Fruit fly (Drosophila melanogaster) whole organism: ENCODE measurements around the gene CG5556.

Source experiments
- CG8478 ChIP-seq: fragments of >200 bp; optimal IDR thresholded peaks from 2 replicates; lab custom pipeline; 2018; ENCODE audit warnings: inconsistent platforms
- Dll ChIP-seq: fragments of >200 bp; optimal IDR thresholded peaks from 2 replicates; lab custom pipeline; 2017
- EcR ChIP-seq, 2 experiments: fragments of >200 bp; optimal IDR thresholded peaks; 2 replicates each; lab custom pipeline; 2017; ENCODE audit warnings: missing biosample characterization in 2 of 2, missing genetic modification characterization in 2 of 2, missing genetic modification reagents in 2 of 2
- pan ChIP-seq: fragments of >200 bp; optimal IDR thresholded peaks from 2 replicates; lab custom pipeline; 2017
- psq ChIP-seq: fragments of >200 bp; optimal IDR thresholded peaks from 2 replicates; lab custom pipeline; 2017
- usp ChIP-seq: fragments of >200 bp; optimal IDR thresholded peaks from 2 replicates; lab custom pipeline; 2017; ENCODE audit warnings: missing biosample characterization, missing genetic modification characterization, mixed read lengths

The CG5556 gene

DNA sequence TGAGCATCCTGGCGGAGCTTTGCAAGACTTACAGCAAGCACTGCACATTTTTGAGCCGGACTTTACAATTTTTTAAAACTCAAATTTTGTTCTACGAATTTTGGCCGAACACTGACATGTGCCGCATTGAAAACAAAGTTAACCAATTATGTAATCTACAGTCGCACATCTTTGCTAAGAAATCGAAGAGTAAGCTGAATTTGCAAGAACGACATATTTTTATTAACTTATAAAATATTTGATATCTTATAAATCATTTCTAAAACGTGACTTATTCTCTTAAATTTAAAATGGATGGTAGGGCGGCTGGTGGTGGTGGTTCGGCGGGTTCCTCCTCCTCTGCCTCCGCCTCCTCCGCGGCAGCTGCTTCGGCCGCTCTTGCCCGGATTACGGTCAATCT lies at the start of gene CG5556:
CG5556 (minus strand) TSS at position 101 of the 400 bp plus-strand sequence.
- no peak for TF ChIP-seq pan (lab: Kevin White, UChicago)
- no peak for TF ChIP-seq CG8478 (lab: Kevin White, UChicago)
- TF ChIP-seq Dll (lab: Kevin White, UChicago) = no peak
- no peak for TF ChIP-seq EcR (GFP tag; optimal IDR thresholded peaks at IDR 0.05; lab: Kevin White, UChicago)
- no peak for TF ChIP-seq psq (lab: Kevin White, UChicago)
- no peak for TF ChIP-seq usp (GFP tag; lab: Kevin White, UChicago)

DNA sequence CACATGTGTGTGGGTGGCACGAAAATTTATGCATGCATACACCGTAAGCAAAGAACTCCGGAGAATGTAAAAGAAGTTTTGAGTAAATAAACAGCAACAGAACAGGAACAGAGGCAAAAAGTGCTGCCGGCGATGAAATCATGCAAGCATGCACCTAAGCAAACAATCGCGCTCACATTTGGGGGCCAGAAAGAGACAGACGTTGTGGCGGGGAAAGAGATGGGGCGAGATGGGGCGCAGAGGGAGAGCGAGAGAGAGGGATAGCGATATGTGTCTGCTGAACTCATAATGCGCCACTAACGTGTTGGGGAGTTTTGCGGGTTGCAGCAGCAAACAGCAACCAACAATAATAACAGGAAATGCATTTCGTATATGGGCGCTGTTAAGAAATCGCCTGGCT lies 46.8 kb upstream of the CG5556 start:
- no peak for TF ChIP-seq psq (lab: Kevin White, UChicago)
- no peak for TF ChIP-seq Dll (lab: Kevin White, UChicago)
- TF ChIP-seq usp (GFP tag; lab: Kevin White, UChicago) = no peak
- TF ChIP-seq pan (lab: Kevin White, UChicago) = no peak
- TF ChIP-seq CG8478 (lab: Kevin White, UChicago) = no peak
- TF ChIP-seq EcR (GFP tag; optimal IDR thresholded peaks at IDR 0.05; lab: Kevin White, UChicago) = no peak

DNA sequence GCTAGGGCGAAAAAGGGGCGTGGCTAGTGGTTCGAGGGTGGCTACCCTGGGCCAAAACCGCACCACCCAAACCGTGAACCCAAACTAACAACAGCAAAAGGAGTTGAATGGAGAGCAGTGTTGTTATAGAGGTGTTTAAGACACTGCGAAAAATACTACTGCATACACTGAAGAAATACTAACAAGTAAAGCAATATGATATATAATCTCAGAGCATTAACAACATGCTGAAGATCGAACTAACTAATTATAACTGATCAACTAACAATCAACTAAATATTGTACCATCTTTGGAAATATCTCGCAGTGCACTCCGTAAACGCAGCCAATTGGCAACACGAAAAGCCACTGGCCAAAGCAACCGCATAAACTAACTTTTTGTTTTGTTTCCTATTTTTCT lies 40.9 kb upstream of the CG5556 start:
- no peak for TF ChIP-seq pan (lab: Kevin White, UChicago)

DNA sequence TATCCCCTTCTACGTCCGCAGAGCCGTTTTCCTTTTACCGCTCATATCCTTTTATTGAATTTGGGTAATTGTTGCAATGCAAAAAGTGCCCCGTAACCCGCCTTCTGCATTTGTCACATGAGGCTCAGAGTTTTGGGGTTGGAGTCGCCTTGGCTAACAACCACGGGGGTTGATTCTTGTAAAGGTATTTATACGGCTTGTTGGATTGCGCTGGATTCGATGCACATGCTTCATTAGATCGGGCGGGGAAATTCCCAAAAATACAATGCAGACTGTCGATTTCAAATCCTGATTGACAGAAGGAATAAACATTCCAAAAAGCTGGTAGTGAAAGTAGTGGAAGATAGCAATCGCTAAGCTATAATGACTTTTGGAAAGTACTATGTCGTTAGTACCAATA lies 37.6 kb upstream of the CG5556 start:
- TF ChIP-seq pan (lab: Kevin White, UChicago) (no peak), EcR (GFP tag; optimal IDR thresholded peaks at IDR 0.05; lab: Kevin White, UChicago) (no peak), CG8478 (lab: Kevin White, UChicago) (no peak), usp (GFP tag; lab: Kevin White, UChicago) (no peak), Dll (lab: Kevin White, UChicago) (no peak), psq (lab: Kevin White, UChicago) (no peak)

DNA sequence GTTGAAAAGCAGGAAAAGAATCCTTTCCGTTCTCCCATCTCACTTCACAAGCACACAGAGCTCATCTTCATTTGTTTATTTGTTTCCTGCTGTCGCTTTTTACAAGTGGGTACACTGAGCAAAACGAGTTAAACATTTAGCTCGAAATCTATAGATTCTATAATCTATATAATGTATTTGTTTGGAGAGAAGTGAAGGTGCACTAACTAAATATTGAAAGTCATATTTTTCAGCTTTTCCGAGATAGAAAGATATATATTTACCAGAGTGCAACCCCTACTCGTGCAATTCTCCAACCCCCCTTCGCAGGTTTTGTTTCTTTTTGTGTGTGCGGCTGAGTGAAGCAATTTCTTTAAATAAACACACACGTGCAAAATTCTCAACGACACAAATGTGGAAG lies 35.1 kb upstream of the CG5556 start:
- TF ChIP-seq psq (lab: Kevin White, UChicago) (no peak), usp (GFP tag; lab: Kevin White, UChicago) (no peak), EcR (GFP tag; optimal IDR thresholded peaks at IDR 0.05; lab: Kevin White, UChicago) (no peak), Dll (lab: Kevin White, UChicago) (no peak), CG8478 (lab: Kevin White, UChicago) (no peak), pan (lab: Kevin White, UChicago) (no peak)

DNA sequence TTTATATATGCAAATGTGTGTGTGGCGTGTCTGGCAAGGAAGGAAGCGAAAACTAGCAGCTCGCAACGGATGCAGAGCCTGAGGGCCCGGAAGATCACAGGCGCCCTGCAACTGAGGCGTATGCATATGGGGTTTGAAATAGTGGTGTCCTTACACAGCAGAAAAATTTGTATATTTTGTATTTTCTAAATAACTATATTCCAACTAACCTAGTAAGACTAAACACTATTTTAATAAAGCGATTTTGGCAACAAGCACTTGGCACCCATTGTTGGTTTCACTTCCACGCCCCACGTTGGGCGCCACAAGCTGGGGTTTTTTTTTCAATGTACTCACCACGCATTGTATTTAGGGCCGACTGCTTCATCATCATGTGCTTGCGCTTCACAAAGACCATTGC lies 33.8 kb upstream of the CG5556 start:
- TF ChIP-seq EcR (GFP tag; optimal IDR thresholded peaks at IDR 0.05; lab: Kevin White, UChicago) = no peak
- TF ChIP-seq pan (lab: Kevin White, UChicago) = no peak
- no peak for TF ChIP-seq Dll (lab: Kevin White, UChicago)
- no peak for TF ChIP-seq usp (GFP tag; lab: Kevin White, UChicago)
- no peak for TF ChIP-seq psq (lab: Kevin White, UChicago)
- TF ChIP-seq CG8478 (lab: Kevin White, UChicago) = no peak

DNA sequence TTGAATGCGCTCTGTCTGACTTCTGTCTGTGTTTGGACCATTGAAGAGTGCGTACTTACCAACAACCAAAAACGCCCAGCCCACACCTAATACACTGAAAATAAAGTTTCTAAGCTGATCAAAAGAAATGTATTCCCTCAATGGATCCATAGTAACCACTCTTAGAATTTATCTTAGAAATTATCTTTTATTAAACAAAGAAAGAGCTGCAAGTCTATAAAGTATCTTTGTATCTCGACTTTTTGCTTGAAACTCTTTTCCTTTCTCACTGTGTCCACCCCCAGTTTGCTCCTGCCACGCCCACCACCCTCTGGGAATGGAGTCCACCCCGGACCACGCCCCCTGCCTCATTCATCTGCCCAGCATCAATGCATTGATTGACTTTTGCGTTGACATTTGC lies 25.0 kb upstream of the CG5556 start:
- TF ChIP-seq EcR (GFP tag; optimal IDR thresholded peaks at IDR 0.05; lab: Kevin White, UChicago) = no peak
- no peak for TF ChIP-seq pan (lab: Kevin White, UChicago)
- no peak for TF ChIP-seq CG8478 (lab: Kevin White, UChicago)
- no peak for TF ChIP-seq Dll (lab: Kevin White, UChicago)
- no peak for TF ChIP-seq psq (lab: Kevin White, UChicago)
- no peak for TF ChIP-seq usp (GFP tag; lab: Kevin White, UChicago)

DNA sequence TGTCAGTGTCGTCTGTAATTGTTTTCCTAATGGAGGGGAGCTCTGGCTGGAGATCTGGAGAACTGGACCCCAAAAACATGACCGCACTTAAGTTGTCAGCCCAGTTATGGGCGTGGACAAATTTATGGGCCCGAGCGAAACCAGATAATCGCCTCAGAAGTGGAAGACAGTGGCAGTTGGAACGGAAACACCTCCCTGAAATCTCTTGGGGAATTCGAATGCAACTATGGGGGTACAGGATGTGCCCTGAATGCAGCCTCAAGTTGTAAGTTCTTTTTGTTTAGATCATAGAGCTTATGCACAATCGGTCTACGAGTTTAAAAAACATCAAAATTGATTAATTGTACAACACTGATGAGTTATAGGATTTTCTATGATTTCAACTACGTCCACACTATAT lies 15.0 kb upstream of the CG5556 start, which contains the start of gene CG14346:
CG14346 (plus strand) TSS at position 301 of the 400 bp plus-strand sequence.
- TF ChIP-seq CG8478 (lab: Kevin White, UChicago) (no peak), pan (lab: Kevin White, UChicago) (no peak), Dll (lab: Kevin White, UChicago) (no peak), usp (GFP tag; lab: Kevin White, UChicago) (no peak), psq (lab: Kevin White, UChicago) (no peak), EcR (GFP tag; optimal IDR thresholded peaks at IDR 0.05; lab: Kevin White, UChicago) (no peak)

DNA sequence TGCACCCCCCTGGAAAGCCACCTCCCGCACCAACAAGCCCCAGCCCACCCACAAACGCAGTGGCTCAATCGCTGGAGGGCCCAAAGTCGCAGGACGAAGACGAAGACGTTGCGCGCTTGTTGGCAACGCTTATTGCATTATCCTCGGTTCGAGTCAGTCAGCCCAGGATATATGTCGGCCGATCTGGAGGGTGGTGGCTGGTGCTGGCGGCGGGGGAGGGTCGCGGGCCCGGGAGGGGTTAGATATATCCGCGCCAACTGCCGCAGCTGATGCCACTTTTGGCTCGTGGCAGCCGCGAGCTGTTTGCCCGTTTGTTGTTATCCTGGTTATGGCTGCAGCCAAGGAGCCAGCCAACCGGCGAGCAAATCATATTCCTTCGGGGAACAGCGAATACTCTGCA lies 12.4 kb upstream of the CG5556 start:
- no peak for TF ChIP-seq CG8478 (lab: Kevin White, UChicago)
- no peak for TF ChIP-seq EcR (GFP tag; optimal IDR thresholded peaks at IDR 0.05; lab: Kevin White, UChicago)
- TF ChIP-seq pan (lab: Kevin White, UChicago) = no peak
- TF ChIP-seq Dll (lab: Kevin White, UChicago) = no peak
- no peak for TF ChIP-seq psq (lab: Kevin White, UChicago)

DNA sequence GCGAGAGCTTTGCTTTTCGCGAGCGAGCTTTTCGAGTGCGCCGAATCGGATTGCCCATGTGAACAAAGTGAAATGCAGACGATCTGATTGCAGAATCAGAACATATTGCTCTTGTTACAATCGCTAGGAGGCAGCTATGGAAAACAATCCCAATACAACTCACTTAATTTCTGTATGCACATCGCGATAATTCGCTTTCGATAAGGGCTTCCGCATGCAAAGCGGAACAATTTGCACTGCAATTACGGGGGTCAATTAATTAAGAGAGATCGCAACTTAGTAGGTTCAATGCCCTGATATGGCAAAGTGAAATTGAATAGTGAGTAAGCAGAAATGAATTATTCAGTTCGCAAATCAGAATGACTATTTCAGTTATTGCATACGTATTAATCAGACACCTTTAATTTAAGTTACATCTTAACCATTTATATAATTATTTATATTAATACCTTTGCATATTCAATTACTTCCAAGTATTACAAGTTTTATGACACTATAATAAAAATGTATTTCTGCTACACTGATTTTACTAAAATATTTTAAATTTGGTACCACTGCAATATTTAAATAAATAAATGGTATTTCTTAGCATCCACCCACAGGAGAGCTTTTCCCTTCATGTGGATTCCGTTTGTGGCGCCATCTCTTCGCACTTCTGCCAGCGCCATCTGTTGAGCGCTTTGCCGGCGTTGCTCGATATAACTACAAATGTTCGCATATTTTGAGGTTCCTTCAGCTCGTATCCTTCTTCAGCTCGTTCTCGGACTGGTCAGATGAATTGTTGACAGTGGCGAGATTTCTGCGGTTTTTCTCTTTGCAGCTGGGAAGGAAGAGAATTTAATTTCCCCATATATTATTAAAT lies 9.3 kb upstream of the CG5556 start, which contains the start of gene NLaz:
NLaz (minus strand) TSS at position 51 of the 862 bp plus-strand sequence.
- TF ChIP-seq pan (lab: Kevin White, UChicago) = no peak
- no peak for TF ChIP-seq psq (lab: Kevin White, UChicago)
- no peak for TF ChIP-seq Dll (lab: Kevin White, UChicago)
- TF ChIP-seq EcR (GFP tag; optimal IDR thresholded peaks at IDR 0.05; lab: Kevin White, UChicago) = peak in 1 of 2 experiments; percentile 46
- no peak for TF ChIP-seq usp (GFP tag; lab: Kevin White, UChicago)

DNA sequence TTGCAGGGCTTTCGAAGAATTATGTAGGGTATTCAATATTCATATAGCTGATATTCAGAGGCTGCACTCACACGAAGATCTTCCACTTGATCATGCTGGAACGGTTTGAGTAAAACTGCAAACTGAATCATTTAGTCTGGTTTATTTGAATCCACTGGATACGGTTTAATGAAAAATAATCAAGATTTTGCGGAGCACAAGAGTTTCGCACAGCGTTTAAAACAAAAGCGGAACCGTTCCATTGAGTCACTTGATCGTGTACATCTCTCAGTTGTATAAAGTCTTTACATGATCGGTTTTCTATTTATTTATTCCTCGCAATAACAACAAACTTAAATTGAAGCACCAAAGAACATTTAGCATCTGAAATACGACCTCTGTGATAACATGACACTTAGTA lies 7.0 kb upstream of the CG5556 start, which contains the start of gene CG31659:
CG31659 (minus strand) TSS at position 101 of the 400 bp plus-strand sequence.
- TF ChIP-seq pan (lab: Kevin White, UChicago) (no peak), Dll (lab: Kevin White, UChicago) (no peak), psq (lab: Kevin White, UChicago) (no peak), EcR (GFP tag; optimal IDR thresholded peaks at IDR 0.05; lab: Kevin White, UChicago) (no peak), CG8478 (lab: Kevin White, UChicago) (no peak), usp (GFP tag; lab: Kevin White, UChicago) (no peak)
